Fruit fly (Drosophila melanogaster) whole organism, prepupa: ENCODE results near the gene CDK2AP1.
A peak's percentile ranks its signal among the peaks of the same experiment; 100 is the strongest.

Experiments
- Blimp-1 ChIP-seq: fragments of 200-800 bp; sonication (Bioruptor generic); optimal IDR thresholded peaks from 3 replicates; lab custom pipeline; 2017; ENCODE audit warnings: missing biosample characterization, missing genetic modification characterization, mild to moderate bottlenecking, moderate library complexity, missing genetic modification reagents
- CG10631 ChIP-seq: fragments of 200-800 bp; sonication (Bioruptor generic); optimal IDR thresholded peaks from 2 replicates; lab custom pipeline; 2016; ENCODE audit warnings: missing biosample characterization, missing genetic modification characterization
- CG6854 ChIP-seq: fragments of 200-800 bp; sonication (Bioruptor generic); optimal IDR thresholded peaks from 2 replicates; lab custom pipeline; 2017; ENCODE audit warnings: missing biosample characterization, mild to moderate bottlenecking, missing genetic modification characterization
- CG8119 ChIP-seq: fragments of 200-800 bp; sonication (Bioruptor generic); IDR thresholded peaks from 3 replicates; pipeline ENCODE4 v1.3.6; 2022; ENCODE audit warnings: missing biosample characterization, missing genetic modification characterization
- Eip75B ChIP-seq: fragments of 200-800 bp; sonication (Bioruptor generic); optimal IDR thresholded peaks from 3 replicates; lab custom pipeline; 2016; ENCODE audit warnings: missing biosample characterization, missing genetic modification characterization
- topi ChIP-seq: fragments of 200-800 bp; sonication (Bioruptor generic); optimal IDR thresholded peaks from 3 replicates; lab custom pipeline; 2016; ENCODE audit warnings: missing biosample characterization, missing genetic modification characterization

DNA sequence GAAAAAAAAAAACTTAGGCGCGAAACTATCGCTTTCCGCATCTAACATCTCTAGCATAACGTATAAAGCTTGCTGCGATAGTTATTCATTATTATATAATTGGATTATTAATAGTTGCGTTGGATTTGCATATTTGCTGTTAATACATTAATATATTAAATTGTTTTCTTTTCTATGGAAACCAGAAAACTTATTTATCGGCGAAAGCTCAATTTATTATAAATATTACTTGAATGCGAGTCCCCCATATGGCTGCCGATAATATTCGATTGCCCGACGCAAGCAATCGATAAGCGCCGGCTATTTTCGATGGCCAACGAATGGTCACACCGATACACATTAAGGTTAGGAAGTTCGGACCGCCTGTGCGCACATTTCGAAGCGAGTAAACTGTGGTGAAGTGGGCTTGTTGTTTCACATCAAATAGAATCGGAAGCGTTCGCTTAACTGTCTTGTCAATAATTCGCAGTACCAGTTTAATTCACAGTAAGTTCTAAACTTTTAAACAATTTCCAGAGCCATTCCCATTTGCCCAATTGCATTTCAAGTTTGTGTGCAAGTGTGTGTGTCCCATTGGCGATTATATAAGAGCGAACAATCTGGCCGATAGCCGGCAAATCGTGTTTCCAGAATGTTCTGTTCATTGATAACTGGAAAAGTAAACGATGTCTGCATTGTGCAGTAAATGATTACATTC, 29.4 kb upstream of the CDK2AP1 start, which contains the start of gene Hsp60A:
- TF ChIP-seq CG8119 (GFP tag; lab: Robert Waterston, UW) (no peak), Eip75B (no peak), Blimp-1 (no peak), CG10631 (GFP tag; lab: Kevin White, UChicago) (peak; percentile 42), CG6854 (GFP tag; lab: Kevin White, UChicago) (peak; percentile 34), topi (GFP tag; lab: Kevin White, UChicago) (peak; percentile 35)
